Fruit fly (Drosophila melanogaster): ENCODE results near the gene Sp7.

- TF ChIP-seq psq (optimal IDR thresholded peaks at IDR 0.05) (no peak), Dll (optimal IDR thresholded peaks at IDR 0.05) (no peak)
Observed at dm6 chr3R:7753518-7753917, 6.1 kb upstream of the Sp7 start.

Measured in whole organism.